Worm (Caenorhabditis elegans) whole organism, L4 larva: ENCODE measurements around the gene anmt-2.

Source experiments
- F10B5.3 ChIP-seq: sonication (generic microtip); optimal IDR thresholded peaks from 2 replicates; lab custom pipeline; 2016; ENCODE audit warnings: mild to moderate bottlenecking, missing genetic modification characterization, missing compliant biosample characterization
- F26F4.8 ChIP-seq: fragments of 200-800 bp; sonication (Bioruptor generic); conservative IDR thresholded peaks from 2 replicates; pipeline ENCODE4 v1.3.6; 2022; ENCODE audit warnings: missing genetic modification characterization, missing compliant biosample characterization
- F37D6.2 ChIP-seq: sonication (generic microtip); optimal IDR thresholded peaks from 2 replicates; lab custom pipeline; 2016; ENCODE audit warnings: mild to moderate bottlenecking, missing genetic modification characterization, missing compliant biosample characterization
- F44E2.7 ChIP-seq: fragments of 200-800 bp; sonication (Bioruptor generic); IDR thresholded peaks from 2 replicates; pipeline ENCODE4 v2.1.2; 2022; ENCODE audit warnings: missing genetic modification characterization, missing compliant biosample characterization
- T26A8.4 ChIP-seq: fragments of 200-800 bp; sonication (Bioruptor generic); IDR thresholded peaks from 2 replicates; pipeline ENCODE4 v1.3.6; 2022; ENCODE audit warnings: missing genetic modification characterization, missing compliant biosample characterization
- aha-1 ChIP-seq: fragments of 150-350 bp; peaks from one replicate; lab custom pipeline; 2014; ENCODE audit warnings: missing biosample characterization, missing genetic modification characterization
- aly-2 ChIP-seq: sonication (generic microtip); optimal IDR thresholded peaks from 2 replicates; lab custom pipeline; 2018; ENCODE audit warnings: missing biosample characterization, missing genetic modification characterization
- ama-1 ChIP-seq: fragments of 150-350 bp; optimal IDR thresholded peaks from 2 replicates; lab custom pipeline; 2014; ENCODE audit warnings: inconsistent platforms, mixed read lengths
- arid-1 ChIP-seq: fragments of 200-800 bp; sonication (Bioruptor generic); conservative IDR thresholded peaks from 2 replicates; pipeline ENCODE4 v1.3.6; 2022; ENCODE audit warnings: missing genetic modification reagents, missing genetic modification characterization, missing compliant biosample characterization
- ceh-62 ChIP-seq: sonication (generic microtip); optimal IDR thresholded peaks from 2 replicates; lab custom pipeline; 2017; ENCODE audit warnings: missing biosample characterization, missing genetic modification characterization
- daf-12 ChIP-seq: fragments of 150-350 bp; optimal IDR thresholded peaks from 2 replicates; lab custom pipeline; 2014; ENCODE audit warnings: missing biosample characterization, missing genetic modification reagents, missing genetic modification characterization
- daf-16 ChIP-seq, 3 experiments: sonication (generic microtip); optimal IDR thresholded peaks; 2 replicates each; lab custom pipeline; 2016 to 2017; ENCODE audit warnings: missing genetic modification characterization in 3 of 3, missing genetic modification reagents in 3 of 3, mild to moderate bottlenecking in 2 of 3, missing compliant biosample characterization in 2 of 3, missing biosample characterization in 1 of 3, moderate library complexity in 1 of 3
- daf-19 ChIP-seq: fragments of 200-800 bp; sonication (Bioruptor generic); conservative IDR thresholded peaks from 2 replicates; pipeline ENCODE4 v1.3.6; 2022; ENCODE audit warnings: missing genetic modification characterization, missing compliant biosample characterization
- dmd-6 ChIP-seq: fragments of 200-800 bp; sonication (Bioruptor generic); IDR thresholded peaks from 2 replicates; pipeline ENCODE4 v1.3.6; 2022; ENCODE audit warnings: missing genetic modification reagents, missing genetic modification characterization, missing compliant biosample characterization
- dpl-1 ChIP-seq: fragments of 150-350 bp; optimal IDR thresholded peaks from 2 replicates; lab custom pipeline; 2014; ENCODE audit warnings: missing biosample characterization, missing genetic modification reagents, missing genetic modification characterization
- duxl-1 ChIP-seq: sonication (generic microtip); optimal IDR thresholded peaks from 2 replicates; lab custom pipeline; 2016; ENCODE audit warnings: mild to moderate bottlenecking, missing genetic modification characterization, moderate library complexity, missing compliant biosample characterization; ENCODE audit not compliant: poor library complexity
- egl-27 ChIP-seq: sonication (generic microtip); optimal IDR thresholded peaks from 3 replicates; lab custom pipeline; 2017; ENCODE audit warnings: missing biosample characterization, missing genetic modification reagents, missing genetic modification characterization
- fkh-10 ChIP-seq: fragments of 150-350 bp; optimal IDR thresholded peaks from 2 replicates; lab custom pipeline; 2014; ENCODE audit warnings: missing biosample characterization, missing genetic modification reagents, missing genetic modification characterization
- gei-8 ChIP-seq: fragments of 200-800 bp; sonication (Bioruptor generic); optimal IDR thresholded peaks from 2 replicates; lab custom pipeline; 2018; ENCODE audit warnings: mild to moderate bottlenecking, missing genetic modification characterization, missing compliant biosample characterization
- hmg-1.1 ChIP-seq: fragments of 200-800 bp; sonication (Bioruptor generic); IDR thresholded peaks from 2 replicates; pipeline ENCODE4 v1.3.6; 2022; ENCODE audit warnings: missing genetic modification reagents, missing genetic modification characterization, missing compliant biosample characterization
- jun-1 ChIP-seq: fragments of 150-350 bp; optimal IDR thresholded peaks from 2 replicates; lab custom pipeline; 2014; ENCODE audit warnings: missing biosample characterization, missing genetic modification reagents, missing genetic modification characterization
- lin-1 ChIP-seq: fragments of 200-800 bp; sonication (Bioruptor generic); IDR thresholded peaks from 2 replicates; pipeline ENCODE4 v1.3.6; 2022; ENCODE audit warnings: missing genetic modification reagents, missing genetic modification characterization, missing compliant biosample characterization
- lin-15B ChIP-seq: fragments of 150-350 bp; sonication (generic microtip); optimal IDR thresholded peaks from 3 replicates; lab custom pipeline; 2014; ENCODE audit warnings: missing biosample characterization, missing genetic modification characterization
- lir-3 ChIP-seq: sonication (generic microtip); optimal IDR thresholded peaks from 2 replicates; lab custom pipeline; 2016; ENCODE audit warnings: mild to moderate bottlenecking, missing genetic modification characterization, missing compliant biosample characterization
- mes-2 ChIP-seq: sonication (generic microtip); optimal IDR thresholded peaks from 2 replicates; lab custom pipeline; 2016; ENCODE audit warnings: missing genotype, mild to moderate bottlenecking, missing genetic modification characterization, missing compliant biosample characterization; ENCODE audit not compliant: poor library complexity, severe bottlenecking
- nhr-102 ChIP-seq: sonication (generic microtip); optimal IDR thresholded peaks from 2 replicates; lab custom pipeline; 2016; ENCODE audit warnings: mild to moderate bottlenecking, missing genetic modification characterization, moderate library complexity, missing compliant biosample characterization
- nhr-25 ChIP-seq: sonication (generic microtip); optimal IDR thresholded peaks from 2 replicates; lab custom pipeline; 2017; ENCODE audit warnings: missing genetic modification characterization, mild to moderate bottlenecking, missing compliant biosample characterization, antibody characterized with exemption, moderate library complexity, borderline replicate concordance; ENCODE audit not compliant: insufficient read depth
- nhr-28 ChIP-seq: fragments of 150-350 bp; optimal IDR thresholded peaks from 2 replicates; lab custom pipeline; 2014; ENCODE audit warnings: missing biosample characterization, missing genetic modification characterization
- nhr-42 ChIP-seq: fragments of 200-800 bp; sonication (Bioruptor generic); IDR thresholded peaks from 2 replicates; pipeline ENCODE4 v1.3.6; 2022; ENCODE audit warnings: missing genetic modification characterization, missing compliant biosample characterization
- nhr-48 ChIP-seq: sonication (generic microtip); optimal IDR thresholded peaks from 2 replicates; lab custom pipeline; 2016; ENCODE audit warnings: mild to moderate bottlenecking, missing genetic modification characterization, missing compliant biosample characterization
- nhr-77 ChIP-seq: fragments of 150-350 bp; optimal IDR thresholded peaks from 2 replicates; lab custom pipeline; 2014; ENCODE audit warnings: missing biosample characterization, missing genetic modification characterization
- rbr-2 ChIP-seq: sonication (generic microtip); optimal IDR thresholded peaks from 2 replicates; lab custom pipeline; 2016; ENCODE audit warnings: missing genotype, missing genetic modification characterization, missing compliant biosample characterization
- saeg-2 ChIP-seq: fragments of 200-800 bp; sonication (Bioruptor generic); IDR thresholded peaks from 2 replicates; pipeline ENCODE4 v1.3.6; 2022; ENCODE audit warnings: missing genetic modification reagents, missing genetic modification characterization, missing compliant biosample characterization
- skn-1 ChIP-seq: fragments of 150-350 bp; optimal IDR thresholded peaks from 2 replicates; lab custom pipeline; 2014; ENCODE audit warnings: missing biosample characterization, missing genetic modification characterization
- snpc-4 ChIP-seq: fragments of 150-350 bp; optimal IDR thresholded peaks from 2 replicates; lab custom pipeline; 2014; ENCODE audit warnings: missing biosample characterization, missing genetic modification characterization
- spr-1 ChIP-seq: sonication (generic microtip); optimal IDR thresholded peaks from 2 replicates; lab custom pipeline; 2016; ENCODE audit warnings: mild to moderate bottlenecking, missing genetic modification characterization, missing compliant biosample characterization
- spr-3 ChIP-seq: fragments of 200-800 bp; sonication (Bioruptor generic); optimal IDR thresholded peaks from 2 replicates; lab custom pipeline; 2018; ENCODE audit warnings: mild to moderate bottlenecking, missing genetic modification characterization, missing compliant biosample characterization
- unc-130 ChIP-seq: sonication (generic microtip); optimal IDR thresholded peaks from 2 replicates; lab custom pipeline; 2016; ENCODE audit warnings: missing genetic modification reagents, missing genetic modification characterization, missing compliant biosample characterization
- unc-62 ChIP-seq, 3 experiments: fragments of 150-350 bp in 1 of 3; sonication (generic microtip); optimal IDR thresholded peaks in 2 of 3; peaks in 1 of 3; 1 replicate in 1 of 3; 2 replicates in 2 of 3; lab custom pipeline; 2014 to 2017; ENCODE audit warnings: missing biosample characterization in 3 of 3, missing genetic modification characterization in 3 of 3, missing genetic modification reagents in 3 of 3, missing genotype in 1 of 3
- vab-7 ChIP-seq: fragments of 200-800 bp; sonication (Bioruptor generic); IDR thresholded peaks from 2 replicates; pipeline ENCODE4 v1.3.6; 2022; ENCODE audit warnings: missing genetic modification reagents, missing genetic modification characterization, missing compliant biosample characterization
- zag-1 ChIP-seq: fragments of 150-350 bp; optimal IDR thresholded peaks from 2 replicates; lab custom pipeline; 2014; ENCODE audit warnings: missing biosample characterization, missing genetic modification characterization
- zfp-2 ChIP-seq: sonication (generic microtip); optimal IDR thresholded peaks from 2 replicates; lab custom pipeline; 2016; ENCODE audit warnings: mild to moderate bottlenecking, missing genetic modification characterization, missing compliant biosample characterization
- zip-11 ChIP-seq: fragments of 200-800 bp; sonication (Bioruptor generic); IDR thresholded peaks from 2 replicates; pipeline ENCODE4 v1.3.6; 2022; ENCODE audit warnings: missing genetic modification characterization, missing compliant biosample characterization
- zip-2 ChIP-seq: fragments of 150-350 bp; optimal IDR thresholded peaks from 2 replicates; lab custom pipeline; 2014; ENCODE audit warnings: missing biosample characterization, missing genetic modification characterization
- ztf-11 ChIP-seq: fragments of 150-350 bp; optimal IDR thresholded peaks from 2 replicates; lab custom pipeline; 2014; ENCODE audit warnings: missing biosample characterization, missing genetic modification characterization
- ztf-7 ChIP-seq: fragments of 150-350 bp; optimal IDR thresholded peaks from 2 replicates; lab custom pipeline; 2014; ENCODE audit warnings: missing biosample characterization, missing genetic modification characterization

The anmt-2 gene

DNA sequence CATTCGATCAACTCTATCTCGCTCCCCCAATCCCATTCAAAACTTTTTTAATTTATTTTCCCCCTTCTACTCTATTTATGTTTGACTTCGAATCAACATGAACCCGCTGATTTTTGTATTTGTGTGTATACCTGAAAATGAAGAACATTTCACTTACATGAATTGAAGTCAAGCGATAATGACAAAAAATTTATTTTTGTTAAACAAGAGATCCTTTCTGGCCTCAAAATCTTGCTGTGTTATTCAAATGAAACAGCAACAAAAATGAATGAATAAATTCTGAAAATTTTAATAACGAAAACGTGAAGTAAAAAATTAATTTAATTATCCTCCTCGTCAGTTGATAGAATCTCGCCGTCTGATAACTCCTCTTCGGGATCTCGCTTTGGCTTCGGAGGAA is 44.9 kb upstream of the anmt-2 start (continued):
- TF ChIP-seq duxl-1 (no peak), ama-1 (lab: Kevin White, UChicago) (peak; percentile 52), skn-1 (tag; lab: Kevin White, UChicago) (no peak)

ce11 chrIII:6201325-6201724 is 43.8 kb upstream of the anmt-2 start:
- TF ChIP-seq zip-11 (GFP tag; lab: Robert Waterston, UW) (no peak), unc-62 (GFP tag; optimal IDR thresholded peaks at IDR 0.05 in 1 of 2; lab: Kevin White, UChicago) (peak in 1 of 2 experiments; percentile 97), unc-62 (tag; optimal IDR thresholded peaks at IDR 0.05; lab: Kevin White, UChicago) (no peak)

- TF ChIP-seq aly-2 (tag; lab: Kevin White, UChicago) (no peak), daf-12 (tag; lab: Kevin White, UChicago) (no peak), lin-15B (tag; lab: Kevin White, UChicago) (no peak), nhr-102 (peak; percentile 55), F10B5.3 (tag; lab: Kevin White, UChicago) (no peak), nhr-77 (tag; lab: Kevin White, UChicago) (no peak), zfp-2 (tag; lab: Kevin White, UChicago) (no peak), ztf-7 (tag; lab: Kevin White, UChicago) (peak; percentile 41), dmd-6 (GFP tag; lab: Robert Waterston, UW) (peak; percentile 31; the same call in 1 of the 2 replicates), hmg-1.1 (GFP tag; lab: Robert Waterston, UW) (peak; percentile 53; the same call in 1 of the 2 replicates), saeg-2 (GFP tag; lab: Robert Waterston, UW) (no peak), unc-130 (GFP tag; lab: Kevin White, UChicago) (peak; percentile 49), ceh-62 (tag; lab: Kevin White, UChicago) (no peak), fkh-10 (GFP tag; lab: Kevin White, UChicago) (no peak), T26A8.4 (peak; percentile 70), spr-3 (GFP tag; lab: Kevin White, UChicago) (no peak), nhr-28 (tag; lab: Kevin White, UChicago) (peak; percentile 35), jun-1 (tag; lab: Kevin White, UChicago) (no peak), egl-27 (tag; lab: Kevin White, UChicago) (no peak), dpl-1 (GFP tag; lab: Kevin White, UChicago) (peak; percentile 75), zip-2 (tag; lab: Kevin White, UChicago) (no peak), ztf-11 (no peak), zag-1 (tag; lab: Kevin White, UChicago) (no peak), rbr-2 (peak; percentile 65), F44E2.7 (GFP tag; lab: Robert Waterston, UW) (no peak), arid-1 (GFP tag; lab: Robert Waterston, UW) (no peak), F37D6.2 (peak; percentile 10), mes-2 (tag; lab: Kevin White, UChicago) (peak; percentile 64), lin-1 (GFP tag; lab: Robert Waterston, UW) (no peak), ama-1 (lab: Kevin White, UChicago) (no peak), daf-16 (GFP tag; optimal IDR thresholded peaks at IDR 0.05; lab: Kevin White, UChicago) (peak in 1 of 2 experiments; percentile 52), daf-16 (tag; optimal IDR thresholded peaks at IDR 0.05; lab: Kevin White, UChicago) (peak; percentile 65), nhr-25 (no peak), aha-1 (no peak), F26F4.8 (GFP tag; lab: Robert Waterston, UW) (no peak), snpc-4 (tag; lab: Kevin White, UChicago) (no peak), lir-3 (no peak), nhr-48 (tag; lab: Kevin White, UChicago) (peak; percentile 1), daf-19 (GFP tag; lab: Robert Waterston, UW) (no peak), vab-7 (GFP tag; lab: Robert Waterston, UW) (no peak), nhr-42 (GFP tag; lab: Robert Waterston, UW) (no peak), spr-1 (no peak), gei-8 (no peak)
These were observed 41.0 kb upstream of the anmt-2 start, which contains the start of the genes C23G10.7 and rpn-2 for ce11 chrIII:6198378-6199234. TSS of gene C23G10.7 (minus strand) at chrIII:6198414. TSS of gene rpn-2 (plus strand) at chrIII:6199184.
